Worm (Caenorhabditis elegans) whole organism, midembryonic: ENCODE data around the gene mlc-4.

Experiments used
- T22C8.4 ChIP-seq: fragments of 200-800 bp; sonication (Bioruptor generic); IDR thresholded peaks from 2 replicates; pipeline ENCODE4 v1.3.6; 2022; ENCODE audit warnings: missing genetic modification characterization, missing compliant biosample characterization
- cog-1 ChIP-seq: sonication (generic microtip); optimal IDR thresholded peaks from 2 replicates; lab custom pipeline; 2016; ENCODE audit warnings: missing genetic modification characterization, missing compliant biosample characterization
- flt-1 ChIP-seq: fragments of 200-800 bp; sonication (Bioruptor generic); IDR thresholded peaks from 2 replicates; pipeline ENCODE4 v1.3.6; 2022; ENCODE audit warnings: missing genetic modification characterization, missing compliant biosample characterization
- klf-2 ChIP-seq: fragments of 200-800 bp; sonication (Bioruptor generic); conservative IDR thresholded peaks from 2 replicates; pipeline ENCODE4 v1.3.6; 2022; ENCODE audit warnings: missing genetic modification reagents, missing genetic modification characterization, missing compliant biosample characterization
- med-1 ChIP-seq: sonication (generic microtip); optimal IDR thresholded peaks from 2 replicates; lab custom pipeline; 2017; ENCODE audit warnings: missing genetic modification characterization, mild to moderate bottlenecking, missing compliant biosample characterization, antibody characterized with exemption, missing genetic modification reagents; ENCODE audit not compliant: insufficient read depth
- ref-1 ChIP-seq: fragments of 200-800 bp; sonication (Bioruptor generic); conservative IDR thresholded peaks from 2 replicates; pipeline ENCODE4 v1.3.6; 2022; ENCODE audit warnings: missing genetic modification reagents, missing genetic modification characterization, missing compliant biosample characterization
- ztf-23 ChIP-seq: fragments of 200-800 bp; sonication (Bioruptor generic); IDR thresholded peaks from 2 replicates; pipeline ENCODE4 v1.3.6; 2022; ENCODE audit warnings: missing genetic modification reagents, missing genetic modification characterization, missing compliant biosample characterization
- ztf-29 ChIP-seq: fragments of 200-800 bp; sonication (Bioruptor generic); IDR thresholded peaks from 2 replicates; pipeline ENCODE4 v1.3.6; 2022; ENCODE audit warnings: missing genetic modification reagents, missing genetic modification characterization, missing compliant biosample characterization

ce11 chrIII:3382465-3382864 is 11.1 kb downstream of the mlc-4 start:
- TF ChIP-seq T22C8.4 (GFP tag; lab: Robert Waterston, UW) (no peak), cog-1 (tag; lab: Kevin White, UChicago) (no peak), flt-1 (GFP tag; lab: Robert Waterston, UW) (no peak), ztf-23 (no peak), klf-2 (GFP tag; lab: Robert Waterston, UW) (no peak), ztf-29 (GFP tag; lab: Robert Waterston, UW) (no peak), ref-1 (GFP tag; lab: Robert Waterston, UW) (no peak), med-1 (no peak)
